Fruit fly (Drosophila melanogaster): ENCODE results near the gene ymp.

dm6 chr3R:25623800-25624791 lies 15.2 kb upstream of the ymp start, which contains the start of gene Npl4:
- TF ChIP-seq tap (tag; optimal IDR thresholded peaks at IDR 0.05), result no peak
- TF ChIP-seq Sox100B (GFP tag; optimal IDR thresholded peaks at IDR 0.05), result no peak
- TF ChIP-seq hth (optimal IDR thresholded peaks at IDR 0.05), result no peak
- TF ChIP-seq B-H1 (GFP tag; IDR thresholded peaks at IDR 0.05), result peak; percentile 28; the same call in 1 of the 3 replicates
- no peak for TF ChIP-seq CG8944 (GFP tag; optimal IDR thresholded peaks at IDR 0.05)
- TF ChIP-seq CG10565 (GFP tag; optimal IDR thresholded peaks at IDR 0.05), result no peak
- TF ChIP-seq ems (GFP tag; optimal IDR thresholded peaks at IDR 0.05), result no peak
- no peak for TF ChIP-seq CG17568 (GFP tag; optimal IDR thresholded peaks at IDR 0.05)
- peak in 1 of 3 experiments; percentile 3 for TF ChIP-seq Stat92E (GFP tag; optimal IDR thresholded peaks at IDR 0.05)
- no peak for TF ChIP-seq danr (GFP tag; IDR thresholded peaks at IDR 0.05)

Data from whole organism, embryonic.